Worm (Caenorhabditis elegans) whole organism, young adult: ENCODE measurements around the gene taf-12.

Source experiments
- B0035.1 ChIP-seq: sonication (generic microtip); optimal IDR thresholded peaks from 2 replicates; lab custom pipeline; 2016; ENCODE audit warnings: missing genetic modification characterization, mild to moderate bottlenecking, missing compliant biosample characterization, missing genotype, missing genetic modification reagents
- B0336.3 ChIP-seq: fragments of 200-800 bp; sonication (Bioruptor generic); IDR thresholded peaks from 2 replicates; pipeline ENCODE4 v1.3.6; 2022; ENCODE audit warnings: missing genetic modification characterization, missing compliant biosample characterization
- C17E4.6 ChIP-seq: fragments of 200-800 bp; sonication (Bioruptor generic); IDR thresholded peaks from 2 replicates; pipeline ENCODE4 v1.3.6; 2022; ENCODE audit warnings: missing genetic modification reagents, missing genetic modification characterization, missing compliant biosample characterization
- F37B4.10 ChIP-seq: fragments of 200-800 bp; sonication (Bioruptor generic); IDR thresholded peaks from 2 replicates; pipeline ENCODE4 v1.3.6; 2022; ENCODE audit warnings: missing genetic modification characterization, missing compliant biosample characterization
- F39B2.1 ChIP-seq: fragments of 200-800 bp; sonication (Bioruptor generic); IDR thresholded peaks from 2 replicates; pipeline ENCODE4 v1.3.6; 2022; ENCODE audit warnings: missing genetic modification reagents, missing genetic modification characterization, missing compliant biosample characterization
- F52B5.7 ChIP-seq: sonication (generic microtip); optimal IDR thresholded peaks from 2 replicates; lab custom pipeline; 2016; ENCODE audit warnings: mild to moderate bottlenecking, missing genetic modification characterization, missing compliant biosample characterization
- K11D2.4 ChIP-seq: fragments of 200-800 bp; sonication (Bioruptor generic); IDR thresholded peaks from 2 replicates; pipeline ENCODE4 v1.3.6; 2022; ENCODE audit warnings: missing genetic modification reagents, missing genetic modification characterization, missing compliant biosample characterization
- Y53F4B.3 ChIP-seq: fragments of 200-800 bp; sonication (Bioruptor generic); IDR thresholded peaks from 2 replicates; pipeline ENCODE4 v1.3.6; 2022; ENCODE audit warnings: missing genetic modification reagents, missing genetic modification characterization, missing compliant biosample characterization
- Y67H2A.10 ChIP-seq: fragments of 200-800 bp; sonication (Bioruptor generic); conservative IDR thresholded peaks from 2 replicates; pipeline ENCODE4 v1.3.6; 2022; ENCODE audit warnings: missing genetic modification reagents, missing genetic modification characterization, missing compliant biosample characterization
- ama-1 ChIP-seq, 3 experiments: fragments of 150-350 bp in 1 of 3; sonication (generic microtip) in 2 of 3; optimal IDR thresholded peaks; 2 replicates each; lab custom pipeline; 2014 to 2018; ENCODE audit warnings: missing biosample characterization in 2 of 3, missing genetic modification characterization in 2 of 3, missing genetic modification reagents in 2 of 3
- aptf-2 ChIP-seq: fragments of 200-800 bp; sonication (Bioruptor generic); conservative IDR thresholded peaks from 2 replicates; pipeline ENCODE4 v1.3.6; 2022; ENCODE audit warnings: missing genetic modification reagents, missing genetic modification characterization, missing compliant biosample characterization
- athp-1 ChIP-seq: sonication (generic microtip); optimal IDR thresholded peaks from 2 replicates; lab custom pipeline; 2017; ENCODE audit warnings: mild to moderate bottlenecking, missing genetic modification characterization, missing compliant biosample characterization
- attf-5 ChIP-seq: fragments of 200-800 bp; sonication (Bioruptor generic); optimal IDR thresholded peaks from 2 replicates; lab custom pipeline; 2018; ENCODE audit warnings: mild to moderate bottlenecking, missing genetic modification characterization, missing compliant biosample characterization
- attf-6 ChIP-seq: fragments of 200-800 bp; sonication (Bioruptor generic); IDR thresholded peaks from 2 replicates; pipeline ENCODE4 v1.3.6; 2022; ENCODE audit warnings: missing genetic modification reagents, missing genetic modification characterization, missing compliant biosample characterization
- bed-1 ChIP-seq: fragments of 200-800 bp; sonication (Bioruptor generic); IDR thresholded peaks from 2 replicates; pipeline ENCODE4 v1.3.6; 2022; ENCODE audit warnings: missing genetic modification reagents, missing genetic modification characterization, missing compliant biosample characterization
- bed-2 ChIP-seq: fragments of 200-800 bp; sonication (Bioruptor generic); IDR thresholded peaks from 2 replicates; pipeline ENCODE4 v1.3.6; 2022; ENCODE audit warnings: missing genetic modification reagents, missing genetic modification characterization, missing compliant biosample characterization
- cebp-2 ChIP-seq: fragments of 200-800 bp; sonication (Bioruptor generic); IDR thresholded peaks from 2 replicates; pipeline ENCODE4 v1.3.6; 2022; ENCODE audit warnings: missing genetic modification characterization, missing compliant biosample characterization
- ceh-27 ChIP-seq: fragments of 200-800 bp; sonication (Bioruptor generic); optimal IDR thresholded peaks from 2 replicates; lab custom pipeline; 2018; ENCODE audit warnings: mild to moderate bottlenecking, missing genetic modification characterization, moderate library complexity, missing compliant biosample characterization
- chd-7 ChIP-seq: sonication (generic microtip); optimal IDR thresholded peaks from 2 replicates; lab custom pipeline; 2016; ENCODE audit warnings: mild to moderate bottlenecking, missing genetic modification characterization, moderate library complexity, missing compliant biosample characterization
- dpl-1 ChIP-seq: fragments of 150-350 bp; optimal IDR thresholded peaks from 2 replicates; lab custom pipeline; 2014; ENCODE audit warnings: missing biosample characterization, missing genetic modification reagents, missing genetic modification characterization
- egl-44 ChIP-seq: fragments of 200-800 bp; sonication (Bioruptor generic); IDR thresholded peaks from 2 replicates; pipeline ENCODE4 v1.3.6; 2022; ENCODE audit warnings: missing genetic modification reagents, missing genetic modification characterization, missing compliant biosample characterization
- egrh-3 ChIP-seq: fragments of 200-800 bp; sonication (Bioruptor generic); IDR thresholded peaks from 2 replicates; pipeline ENCODE4 v1.3.6; 2022; ENCODE audit warnings: missing genetic modification reagents, missing genetic modification characterization, missing compliant biosample characterization
- gei-17 ChIP-seq: fragments of 200-800 bp; sonication (Bioruptor generic); optimal IDR thresholded peaks from 2 replicates; lab custom pipeline; 2018; ENCODE audit warnings: mild to moderate bottlenecking, missing genetic modification characterization, missing compliant biosample characterization
- hlh-12 ChIP-seq: sonication (generic microtip); optimal IDR thresholded peaks from 2 replicates; lab custom pipeline; 2016; ENCODE audit warnings: missing genetic modification characterization, missing compliant biosample characterization
- hlh-26 ChIP-seq: fragments of 200-800 bp; sonication (Bioruptor generic); conservative IDR thresholded peaks from 2 replicates; pipeline ENCODE4 v1.3.6; 2022; ENCODE audit warnings: missing genetic modification reagents, missing genetic modification characterization, missing compliant biosample characterization
- hmg-20 ChIP-seq: fragments of 200-800 bp; sonication (Bioruptor generic); IDR thresholded peaks from 2 replicates; pipeline ENCODE4 v1.3.6; 2022; ENCODE audit warnings: missing genetic modification reagents, missing genetic modification characterization, missing compliant biosample characterization
- hrde-1 ChIP-seq: sonication (generic microtip); optimal IDR thresholded peaks from 2 replicates; lab custom pipeline; 2016; ENCODE audit warnings: missing genetic modification characterization, mild to moderate bottlenecking, missing compliant biosample characterization, moderate library complexity, missing genotype, missing genetic modification reagents, borderline replicate concordance
- hsf-1 ChIP-seq: fragments of 200-800 bp; sonication (Bioruptor generic); IDR thresholded peaks from 2 replicates; pipeline ENCODE4 v1.3.6; 2022; ENCODE audit warnings: missing genetic modification reagents, missing genetic modification characterization, missing compliant biosample characterization
- let-607 ChIP-seq, 2 experiments: fragments of 200-800 bp in 1 of 2; sonication (Bioruptor generic) in 1 of 2; sonication (generic microtip) in 1 of 2; optimal IDR thresholded peaks; 2 replicates each; lab custom pipeline; 2016 to 2018; ENCODE audit warnings: mild to moderate bottlenecking in 2 of 2, missing compliant biosample characterization in 2 of 2, missing genetic modification characterization in 2 of 2, moderate library complexity in 2 of 2, missing genotype in 1 of 2
- lin-26 ChIP-seq: fragments of 200-800 bp; sonication (Bioruptor generic); IDR thresholded peaks from 2 replicates; pipeline ENCODE4 v1.3.6; 2022; ENCODE audit warnings: missing genetic modification reagents, missing genetic modification characterization, missing compliant biosample characterization
- lir-1 ChIP-seq: fragments of 200-800 bp; sonication (Bioruptor generic); conservative IDR thresholded peaks from 2 replicates; pipeline ENCODE4 v1.3.6; 2022; ENCODE audit warnings: missing genetic modification reagents, missing genetic modification characterization, missing compliant biosample characterization
- madf-10 ChIP-seq: sonication (generic microtip); optimal IDR thresholded peaks from 2 replicates; lab custom pipeline; 2016; ENCODE audit warnings: mild to moderate bottlenecking, missing genetic modification characterization, missing compliant biosample characterization
- madf-3 ChIP-seq: fragments of 200-800 bp; sonication (Bioruptor generic); IDR thresholded peaks from 2 replicates; pipeline ENCODE4 v1.3.6; 2022; ENCODE audit warnings: missing genetic modification reagents, missing genetic modification characterization, missing compliant biosample characterization
- mel-28 ChIP-seq: sonication (generic microtip); optimal IDR thresholded peaks from 2 replicates; lab custom pipeline; 2016; ENCODE audit warnings: borderline replicate concordance, mild to moderate bottlenecking, missing genetic modification characterization, missing compliant biosample characterization
- nfya-1 ChIP-seq: sonication (generic microtip); optimal IDR thresholded peaks from 2 replicates; lab custom pipeline; 2017; ENCODE audit warnings: antibody characterized with exemption, missing compliant biosample characterization, missing genetic modification characterization, borderline replicate concordance; ENCODE audit not compliant: insufficient read depth
- nfya-2 ChIP-seq: fragments of 200-800 bp; sonication (Bioruptor generic); IDR thresholded peaks from 2 replicates; pipeline ENCODE4 v1.3.6; 2022; ENCODE audit warnings: missing genetic modification reagents, missing genetic modification characterization, missing compliant biosample characterization
- nfyb-1 ChIP-seq: fragments of 200-800 bp; sonication (Bioruptor generic); IDR thresholded peaks from 2 replicates; pipeline ENCODE4 v1.3.6; 2022; ENCODE audit warnings: missing genetic modification reagents, missing genetic modification characterization, missing compliant biosample characterization
- nhr-179 ChIP-seq: sonication (generic microtip); optimal IDR thresholded peaks from 2 replicates; lab custom pipeline; 2016; ENCODE audit warnings: mild to moderate bottlenecking, missing genetic modification characterization, missing compliant biosample characterization
- rcor-1 ChIP-seq: fragments of 200-800 bp; sonication (Bioruptor generic); IDR thresholded peaks from 2 replicates; pipeline ENCODE4 v1.3.6; 2022; ENCODE audit warnings: missing genetic modification reagents, missing genetic modification characterization, missing compliant biosample characterization
- rec-8 ChIP-seq, 2 experiments: sonication (generic microtip); optimal IDR thresholded peaks; 2 replicates each; lab custom pipeline; 2016; ENCODE audit warnings: mild to moderate bottlenecking in 2 of 2, missing genetic modification characterization in 2 of 2, missing genetic modification reagents in 2 of 2, missing genotype in 2 of 2, missing biosample characterization in 1 of 2, missing compliant biosample characterization in 1 of 2, moderate library complexity in 1 of 2
- rpc-1 ChIP-seq, 2 experiments: fragments of 150-350 bp in 1 of 2; sonication (generic microtip) in 1 of 2; optimal IDR thresholded peaks; 2 replicates each; lab custom pipeline; 2014 to 2018; ENCODE audit warnings: missing biosample characterization in 1 of 2, missing genetic modification characterization in 1 of 2, missing genetic modification reagents in 1 of 2, missing genotype in 1 of 2
- snpc-3.4 ChIP-seq: sonication (generic microtip); optimal IDR thresholded peaks from 2 replicates; lab custom pipeline; 2017; ENCODE audit warnings: missing genetic modification characterization, mild to moderate bottlenecking, missing compliant biosample characterization, antibody characterized with exemption, moderate library complexity, missing genotype, missing genetic modification reagents
- snpc-4 ChIP-seq, 5 experiments: fragments of 150-350 bp in 1 of 5; sonication (generic microtip) in 4 of 5; optimal IDR thresholded peaks; 2 replicates each; lab custom pipeline; 2014 to 2018; ENCODE audit warnings: missing genetic modification characterization in 5 of 5, missing biosample characterization in 3 of 5, antibody characterized with exemption in 2 of 5, mild to moderate bottlenecking in 2 of 5, missing compliant biosample characterization in 2 of 5, missing genotype in 2 of 5, moderate library complexity in 2 of 5, missing genetic modification reagents in 1 of 5
- zfh-2 ChIP-seq: fragments of 200-800 bp; sonication (Bioruptor generic); conservative IDR thresholded peaks from 2 replicates; pipeline ENCODE4 v1.3.6; 2022; ENCODE audit warnings: missing genetic modification reagents, missing genetic modification characterization, missing compliant biosample characterization
- zim-3 ChIP-seq: sonication (generic microtip); optimal IDR thresholded peaks from 2 replicates; lab custom pipeline; 2017; ENCODE audit warnings: mild to moderate bottlenecking, missing genetic modification characterization, moderate library complexity, missing compliant biosample characterization
- ztf-28 ChIP-seq: fragments of 200-800 bp; sonication (Bioruptor generic); IDR thresholded peaks from 2 replicates; pipeline ENCODE4 v1.3.6; 2022; ENCODE audit warnings: missing genetic modification reagents, missing genetic modification characterization, missing compliant biosample characterization

Gene taf-12

DNA sequence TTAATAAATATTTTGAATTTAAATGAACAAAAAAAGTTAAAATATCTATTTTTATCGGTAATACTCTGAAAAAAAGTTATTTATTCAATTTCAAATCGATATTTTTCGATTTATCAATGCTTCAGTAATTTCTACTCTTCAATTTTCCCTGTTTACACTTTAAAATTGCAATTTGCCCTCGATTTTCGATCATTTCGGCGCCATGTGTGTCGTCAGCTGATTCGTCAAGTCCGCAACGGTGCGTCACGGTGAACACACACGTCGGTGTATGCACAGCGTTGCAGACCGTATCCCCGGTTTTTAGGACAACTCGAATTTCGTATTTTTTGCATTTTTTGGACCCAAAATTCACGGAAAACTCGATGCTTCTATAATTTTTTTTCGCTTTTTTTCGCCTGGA lies 45.8 kb downstream of the taf-12 start, which contains the start of gene C18D11.3 (continued):
- TF ChIP-seq hlh-12 (no peak), B0035.1 (tag; lab: Kevin White, UChicago) (no peak), rcor-1 (GFP tag; lab: Robert Waterston, UW) (peak; percentile 19; the same call in 1 of the 2 replicates), lir-1 (GFP tag; lab: Robert Waterston, UW) (no peak), madf-3 (GFP tag; lab: Robert Waterston, UW) (peak; percentile 57; the same call in 1 of the 2 replicates), nhr-179 (tag; lab: Kevin White, UChicago) (no peak), Y67H2A.10 (GFP tag; lab: Robert Waterston, UW) (peak; percentile 71; the same call in 1 of the 2 replicates), athp-1 (peak; percentile 32), snpc-4 (GFP tag; optimal IDR thresholded peaks at IDR 0.05; lab: Kevin White, UChicago) (peak; percentile 32), snpc-4 (tag; optimal IDR thresholded peaks at IDR 0.05; lab: Kevin White, UChicago) (peak in 3 of 4 experiments; percentile 26 to 71 (median 52)), C17E4.6 (GFP tag; lab: Robert Waterston, UW) (no peak), ama-1 (optimal IDR thresholded peaks at IDR 0.05; lab: Kevin White, UChicago) (no peak), ama-1 (GFP tag; optimal IDR thresholded peaks at IDR 0.05; lab: Kevin White, UChicago) (no peak), attf-5 (GFP tag; lab: Kevin White, UChicago) (peak; percentile 94), cebp-2 (GFP tag; lab: Robert Waterston, UW) (no peak), aptf-2 (no peak), snpc-3.4 (tag; lab: Kevin White, UChicago) (no peak), bed-1 (GFP tag; lab: Robert Waterston, UW) (no peak), egl-44 (GFP tag; lab: Robert Waterston, UW) (peak; percentile 69; the same call in 1 of the 2 replicates), nfya-2 (GFP tag; lab: Robert Waterston, UW) (no peak), K11D2.4 (0 out of 2 replicates have a peak, but pooled peaks have one; percentile 56), hrde-1 (tag; lab: Kevin White, UChicago) (no peak), F39B2.1 (GFP tag; lab: Robert Waterston, UW) (no peak), mel-28 (no peak), hlh-26 (GFP tag; lab: Robert Waterston, UW) (no peak), egrh-3 (GFP tag; lab: Robert Waterston, UW) (0 out of 2 replicates have a peak, but pooled peaks have one; percentile 14), hsf-1 (GFP tag; lab: Robert Waterston, UW) (0 out of 2 replicates have a peak, but pooled peaks have one; percentile 37), F52B5.7 (tag; lab: Kevin White, UChicago) (no peak), rec-8 (tag; optimal IDR thresholded peaks at IDR 0.05; lab: Kevin White, UChicago) (no peak), hmg-20 (GFP tag; lab: Robert Waterston, UW) (0 out of 2 replicates have a peak, but pooled peaks have one; percentile 19), gei-17 (GFP tag; lab: Kevin White, UChicago) (no peak), Y53F4B.3 (no peak), madf-10 (tag; lab: Kevin White, UChicago) (peak; percentile 15), B0336.3 (peak; percentile 79), chd-7 (tag; lab: Kevin White, UChicago) (no peak), ztf-28 (GFP tag; lab: Robert Waterston, UW) (0 out of 2 replicates have a peak, but pooled peaks have one; percentile 7), dpl-1 (GFP tag; lab: Kevin White, UChicago) (peak; percentile 57), attf-6 (GFP tag; lab: Robert Waterston, UW) (no peak), rpc-1 (optimal IDR thresholded peaks at IDR 0.05; lab: Kevin White, UChicago) (no peak), rpc-1 (tag; optimal IDR thresholded peaks at IDR 0.05; lab: Kevin White, UChicago) (no peak), F37B4.10 (GFP tag; lab: Robert Waterston, UW) (no peak), bed-2 (no peak), nfyb-1 (GFP tag; lab: Robert Waterston, UW) (peak; percentile 80), let-607 (tag; optimal IDR thresholded peaks at IDR 0.05; lab: Kevin White, UChicago) (peak in 1 of 2 experiments; percentile 30), nfya-1 (tag; lab: Kevin White, UChicago) (no peak), lin-26 (GFP tag; lab: Robert Waterston, UW) (peak; percentile 70; the same call in 1 of the 2 replicates), zim-3 (tag; lab: Kevin White, UChicago) (no peak), ceh-27 (GFP tag; lab: Kevin White, UChicago) (peak; percentile 88), zfh-2 (GFP tag; lab: Robert Waterston, UW) (peak; percentile 56; the same call in 1 of the 2 replicates)
